Worm (Caenorhabditis elegans) whole organism, L1 larva: ENCODE results near the gene R03G8.6.

Source experiments
- C04F5.9 ChIP-seq: sonication (generic microtip); optimal IDR thresholded peaks from 2 replicates; lab custom pipeline; 2016; ENCODE audit warnings: missing genetic modification characterization, missing compliant biosample characterization
- C16A3.4 ChIP-seq: fragments of 150-350 bp; optimal IDR thresholded peaks from 2 replicates; lab custom pipeline; 2014; ENCODE audit warnings: missing biosample characterization, missing genetic modification characterization
- F16B12.6 ChIP-seq: fragments of 150-350 bp; optimal IDR thresholded peaks from 2 replicates; lab custom pipeline; 2014; ENCODE audit warnings: missing biosample characterization, missing genetic modification characterization
- Y116A8C.19 ChIP-seq: sonication (generic microtip); optimal IDR thresholded peaks from 2 replicates; lab custom pipeline; 2016; ENCODE audit warnings: missing compliant biosample characterization, missing genetic modification characterization, borderline replicate concordance
- aha-1 ChIP-seq: fragments of 150-350 bp; optimal IDR thresholded peaks from 2 replicates; lab custom pipeline; 2014; ENCODE audit warnings: missing biosample characterization, missing genetic modification characterization
- aly-2 ChIP-seq: fragments of 150-350 bp; optimal IDR thresholded peaks from 2 replicates; lab custom pipeline; 2014; ENCODE audit warnings: missing biosample characterization, missing genetic modification characterization
- blmp-1 ChIP-seq: fragments of 150-350 bp; optimal IDR thresholded peaks from 2 replicates; lab custom pipeline; 2014; ENCODE audit warnings: missing biosample characterization, missing genetic modification characterization
- ceh-88 ChIP-seq: fragments of 200-800 bp; sonication (Bioruptor generic); IDR thresholded peaks from 2 replicates; pipeline ENCODE4 v1.3.6; 2022; ENCODE audit warnings: missing genetic modification characterization, missing compliant biosample characterization
- ceh-90 ChIP-seq: sonication (generic microtip); optimal IDR thresholded peaks from 2 replicates; lab custom pipeline; 2016; ENCODE audit warnings: missing genetic modification characterization, missing compliant biosample characterization
- dsc-1 ChIP-seq: sonication (generic microtip); optimal IDR thresholded peaks from 2 replicates; lab custom pipeline; 2016; ENCODE audit warnings: mild to moderate bottlenecking, missing genetic modification characterization, missing compliant biosample characterization
- efl-1 ChIP-seq, 4 experiments: fragments of 150-350 bp; optimal IDR thresholded peaks in 3 of 4; peaks in 1 of 4; 1 replicate in 1 of 4; 2 replicates in 3 of 4; lab custom pipeline; 2014; ENCODE audit warnings: missing biosample characterization in 2 of 4, missing genetic modification characterization in 2 of 4, missing genetic modification reagents in 2 of 4
- efl-3 ChIP-seq: fragments of 200-800 bp; sonication (Bioruptor generic); optimal IDR thresholded peaks from 2 replicates; lab custom pipeline; 2018; ENCODE audit warnings: mild to moderate bottlenecking, missing genetic modification characterization, missing compliant biosample characterization
- egl-27 ChIP-seq, 2 experiments: fragments of 150-350 bp in 1 of 2; sonication (generic microtip); optimal IDR thresholded peaks; 3 replicates each; lab custom pipeline; 2017 to 2018; ENCODE audit warnings: missing biosample characterization in 2 of 2, missing genetic modification characterization in 2 of 2, missing genetic modification reagents in 2 of 2
- elt-2 ChIP-seq: sonication (generic microtip); optimal IDR thresholded peaks from 2 replicates; lab custom pipeline; 2016; ENCODE audit warnings: missing genetic modification characterization, mild to moderate bottlenecking, inconsistent platforms, missing compliant biosample characterization, missing genetic modification reagents
- fkh-10 ChIP-seq: sonication (generic microtip); optimal IDR thresholded peaks from 2 replicates; lab custom pipeline; 2017; ENCODE audit warnings: missing biosample characterization, missing genetic modification reagents, missing genetic modification characterization
- fkh-4 ChIP-seq: sonication (generic microtip); optimal IDR thresholded peaks from 2 replicates; lab custom pipeline; 2016; ENCODE audit warnings: missing compliant biosample characterization, missing genetic modification characterization, borderline replicate concordance
- fkh-8 ChIP-seq: sonication (generic microtip); optimal IDR thresholded peaks from 2 replicates; lab custom pipeline; 2016; ENCODE audit warnings: mild to moderate bottlenecking, missing genetic modification characterization, missing compliant biosample characterization
- fos-1 ChIP-seq: fragments of 150-350 bp; optimal IDR thresholded peaks from 2 replicates; lab custom pipeline; 2014; ENCODE audit warnings: missing biosample characterization, missing genetic modification characterization
- hlh-4 ChIP-seq: sonication (generic microtip); optimal IDR thresholded peaks from 2 replicates; lab custom pipeline; 2016; ENCODE audit warnings: mild to moderate bottlenecking, missing genetic modification characterization, missing compliant biosample characterization
- hpl-2 ChIP-seq: fragments of 150-350 bp; optimal IDR thresholded peaks from 2 replicates; lab custom pipeline; 2014; ENCODE audit warnings: missing biosample characterization, missing genetic modification reagents, missing genetic modification characterization
- jun-1 ChIP-seq: fragments of 150-350 bp; optimal IDR thresholded peaks from 2 replicates; lab custom pipeline; 2014; ENCODE audit warnings: missing biosample characterization, missing genetic modification reagents, missing genetic modification characterization
- lin-14 ChIP-seq: fragments of 200-800 bp; sonication (Bioruptor generic); optimal IDR thresholded peaks from 2 replicates; lab custom pipeline; 2018; ENCODE audit warnings: mild to moderate bottlenecking, missing genetic modification characterization, moderate library complexity, missing compliant biosample characterization
- lin-35 ChIP-seq, 2 experiments: fragments of 150-350 bp; optimal IDR thresholded peaks; 2 replicates each; lab custom pipeline; 2014; ENCODE audit warnings: missing biosample characterization in 2 of 2, missing genetic modification characterization in 2 of 2, missing genetic modification reagents in 2 of 2
- lir-3 ChIP-seq: sonication (generic microtip); optimal IDR thresholded peaks from 2 replicates; lab custom pipeline; 2016; ENCODE audit warnings: mild to moderate bottlenecking, missing genetic modification characterization, moderate library complexity, missing compliant biosample characterization; ENCODE audit not compliant: poor library complexity
- lsy-2 ChIP-seq, 2 experiments: fragments of 150-350 bp; optimal IDR thresholded peaks; 2 replicates each; lab custom pipeline; 2014; ENCODE audit warnings: missing biosample characterization in 2 of 2, missing genetic modification characterization in 2 of 2
- mab-9 ChIP-seq: fragments of 200-800 bp; sonication (Bioruptor generic); IDR thresholded peaks from 2 replicates; pipeline ENCODE4 v1.3.6; 2022; ENCODE audit warnings: missing genetic modification reagents, missing genetic modification characterization, missing compliant biosample characterization
- mdl-1 ChIP-seq, 2 experiments: fragments of 150-350 bp; optimal IDR thresholded peaks; 2 replicates each; lab custom pipeline; 2014 to 2017; ENCODE audit warnings: missing biosample characterization in 2 of 2, missing genetic modification characterization in 2 of 2, inconsistent platforms in 1 of 2
- nhr-11 ChIP-seq: fragments of 150-350 bp; optimal IDR thresholded peaks from 2 replicates; lab custom pipeline; 2014; ENCODE audit warnings: missing biosample characterization, missing genetic modification characterization
- nhr-12 ChIP-seq: sonication (generic microtip); optimal IDR thresholded peaks from 2 replicates; lab custom pipeline; 2017; ENCODE audit warnings: missing biosample characterization, missing genetic modification characterization
- nhr-20 ChIP-seq: sonication (generic microtip); optimal IDR thresholded peaks from 2 replicates; lab custom pipeline; 2016; ENCODE audit warnings: mild to moderate bottlenecking, missing genetic modification characterization, missing compliant biosample characterization
- nhr-71 ChIP-seq: sonication (generic microtip); optimal IDR thresholded peaks from 2 replicates; lab custom pipeline; 2016; ENCODE audit warnings: mild to moderate bottlenecking, missing genetic modification characterization, moderate library complexity, missing compliant biosample characterization
- nhr-85 ChIP-seq: sonication (generic microtip); peaks from one replicate; lab custom pipeline; 2016; ENCODE audit warnings: missing genetic modification characterization, inconsistent platforms, missing compliant biosample characterization
- nhr-90 ChIP-seq: sonication (generic microtip); optimal IDR thresholded peaks from 2 replicates; lab custom pipeline; 2016; ENCODE audit warnings: mild to moderate bottlenecking, missing genetic modification characterization, missing compliant biosample characterization; ENCODE audit not compliant: poor library complexity
- pax-3 ChIP-seq: fragments of 200-800 bp; sonication (Bioruptor generic); optimal IDR thresholded peaks from 2 replicates; lab custom pipeline; 2018; ENCODE audit warnings: mild to moderate bottlenecking, missing genetic modification characterization, moderate library complexity, missing compliant biosample characterization
- rnt-1 ChIP-seq: sonication (generic microtip); optimal IDR thresholded peaks from 2 replicates; lab custom pipeline; 2016; ENCODE audit warnings: mild to moderate bottlenecking, missing genetic modification characterization, moderate library complexity, missing compliant biosample characterization
- sox-4 ChIP-seq: sonication (generic microtip); optimal IDR thresholded peaks from 2 replicates; lab custom pipeline; 2016; ENCODE audit warnings: missing genetic modification characterization, missing compliant biosample characterization
- tbx-2 ChIP-seq: sonication (generic microtip); optimal IDR thresholded peaks from 2 replicates; lab custom pipeline; 2016; ENCODE audit warnings: missing genetic modification characterization, missing compliant biosample characterization
- tlp-1 ChIP-seq: fragments of 150-350 bp; optimal IDR thresholded peaks from 2 replicates; lab custom pipeline; 2014; ENCODE audit warnings: missing biosample characterization, missing genetic modification characterization
- unc-130 ChIP-seq: fragments of 150-350 bp; optimal IDR thresholded peaks from 2 replicates; lab custom pipeline; 2017; ENCODE audit warnings: missing biosample characterization, missing genetic modification characterization, inconsistent platforms
- vab-15 ChIP-seq: sonication (generic microtip); optimal IDR thresholded peaks from 2 replicates; lab custom pipeline; 2017; ENCODE audit warnings: missing genotype, mild to moderate bottlenecking, missing genetic modification characterization, missing compliant biosample characterization
- xbp-1 ChIP-seq: sonication (generic microtip); optimal IDR thresholded peaks from 2 replicates; lab custom pipeline; 2016; ENCODE audit warnings: missing genetic modification characterization, missing compliant biosample characterization
- zag-1 ChIP-seq: fragments of 150-350 bp; optimal IDR thresholded peaks from 2 replicates; lab custom pipeline; 2014; ENCODE audit warnings: missing biosample characterization, missing genetic modification characterization
- zip-4 ChIP-seq: fragments of 200-800 bp; sonication (Bioruptor generic); optimal IDR thresholded peaks from 2 replicates; lab custom pipeline; 2018; ENCODE audit warnings: mild to moderate bottlenecking, missing genetic modification characterization, moderate library complexity, missing compliant biosample characterization
- ztf-11 ChIP-seq, 2 experiments: sonication (generic microtip); optimal IDR thresholded peaks; 2 replicates each; lab custom pipeline; 2016 to 2017; ENCODE audit warnings: missing genetic modification characterization in 2 of 2, missing biosample characterization in 1 of 2, missing compliant biosample characterization in 1 of 2

R03G8.6 gene

DNA sequence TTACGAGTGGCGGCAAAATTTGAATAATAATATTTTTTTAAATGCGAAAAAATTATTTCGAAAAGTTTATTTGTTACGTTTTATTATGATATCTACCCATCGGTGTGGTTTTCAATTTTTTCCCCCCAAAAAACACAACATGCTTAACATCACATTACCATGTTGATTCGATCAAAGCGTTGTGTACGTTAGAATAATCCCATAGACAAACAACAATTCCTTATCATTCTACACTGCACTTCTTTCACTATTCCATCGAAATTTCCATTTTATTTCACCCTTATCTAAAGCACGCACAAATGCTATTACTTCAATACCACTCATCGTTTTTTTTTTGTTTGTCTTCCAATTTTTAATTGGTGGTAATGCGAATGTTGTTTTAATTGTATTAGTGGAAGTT is 40.3 kb downstream of the R03G8.6 start:
- TF ChIP-seq lin-14 (GFP tag; lab: Kevin White, UChicago) (peak; percentile 2), lin-35 (GFP tag; optimal IDR thresholded peaks at IDR 0.05; lab: Kevin White, UChicago) (peak in 1 of 2 experiments; percentile 36), rnt-1 (no peak), nhr-90 (peak; percentile 40), C04F5.9 (tag; lab: Kevin White, UChicago) (no peak), nhr-20 (tag; lab: Kevin White, UChicago) (no peak), elt-2 (tag; lab: Kevin White, UChicago) (peak; percentile 76), fos-1 (tag; lab: Kevin White, UChicago) (no peak), sox-4 (tag; lab: Kevin White, UChicago) (no peak)

DNA sequence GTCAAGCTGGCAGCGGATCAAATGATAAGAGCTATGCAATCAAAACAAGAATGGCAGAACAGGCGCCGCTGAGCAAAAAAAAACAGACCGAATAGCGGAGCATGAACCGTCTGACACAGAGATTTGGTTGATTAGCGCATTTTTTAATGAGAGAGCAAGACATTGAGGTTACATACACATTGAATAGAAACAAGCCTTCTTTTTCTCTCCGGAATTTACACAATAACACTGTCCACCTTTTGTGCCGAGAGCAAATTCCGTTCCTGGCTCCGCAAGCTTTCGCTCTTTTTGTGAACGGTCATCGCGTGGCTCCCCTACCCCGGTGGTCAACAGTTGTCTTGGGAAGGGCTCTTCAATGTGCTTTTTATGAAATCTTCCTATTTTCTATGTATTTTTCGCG is 44.8 kb downstream of the R03G8.6 start, which contains the start of gene K03A11.6:
Gene K03A11.6 (plus strand): TSS at position 301 of the 400 bp plus-strand sequence.
- TF ChIP-seq hpl-2 (no peak), nhr-12 (tag; lab: Kevin White, UChicago) (no peak), nhr-85 (no peak)

DNA sequence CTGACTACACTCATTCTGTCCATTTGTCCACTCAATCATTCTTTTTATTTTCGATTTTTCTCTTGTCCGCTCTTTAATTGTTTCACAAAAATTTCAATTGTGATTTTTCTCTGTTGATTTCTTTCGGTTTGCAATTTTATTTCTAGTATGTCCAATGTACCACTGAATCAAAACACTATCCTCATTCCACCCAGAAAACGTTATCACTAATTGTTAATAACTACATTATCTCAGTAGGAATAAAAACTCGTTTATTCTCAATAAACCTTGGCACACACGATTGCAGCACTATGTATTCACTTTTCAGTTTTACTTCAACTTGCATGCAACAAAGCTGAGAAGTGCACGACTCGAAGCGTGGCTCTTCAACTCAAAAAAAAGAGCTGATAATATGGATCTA is 48.9 kb downstream of the R03G8.6 start, which contains the start of gene K03A11.1:
Gene K03A11.1 (plus strand): TSS at position 301 of the 400 bp plus-strand sequence.
- TF ChIP-seq mdl-1 (tag; optimal IDR thresholded peaks at IDR 0.05; lab: Kevin White, UChicago) = no peak
- no peak for TF ChIP-seq Y116A8C.19
- no peak for TF ChIP-seq nhr-71 (tag; lab: Kevin White, UChicago)
- no peak for TF ChIP-seq ceh-90 (tag; lab: Kevin White, UChicago)
- no peak for TF ChIP-seq tlp-1 (tag; lab: Kevin White, UChicago)
- TF ChIP-seq egl-27 (tag; optimal IDR thresholded peaks at IDR 0.05; lab: Kevin White, UChicago) = no peak
- TF ChIP-seq lin-14 (GFP tag; lab: Kevin White, UChicago) = no peak
- TF ChIP-seq vab-15 (tag; lab: Kevin White, UChicago) = no peak
- TF ChIP-seq ztf-11 (tag; optimal IDR thresholded peaks at IDR 0.05; lab: Kevin White, UChicago) = no peak
- TF ChIP-seq elt-2 (tag; lab: Kevin White, UChicago) = no peak
- no peak for TF ChIP-seq efl-1 (optimal IDR thresholded peaks at IDR 0.05; lab: Kevin White, UChicago)
- TF ChIP-seq efl-1 (GFP tag; optimal IDR thresholded peaks at IDR 0.05 in 1 of 2; lab: Kevin White, UChicago) = no peak
- no peak for TF ChIP-seq jun-1 (tag; lab: Kevin White, UChicago)
- TF ChIP-seq aha-1 (tag; lab: Kevin White, UChicago) = no peak
- TF ChIP-seq blmp-1 (tag; lab: Kevin White, UChicago) = no peak
- no peak for TF ChIP-seq F16B12.6 (tag; lab: Kevin White, UChicago)
- no peak for TF ChIP-seq xbp-1
- TF ChIP-seq dsc-1 (tag; lab: Kevin White, UChicago) = no peak

- no peak for TF ChIP-seq ceh-88 (GFP tag; lab: Robert Waterston, UW)
- no peak for TF ChIP-seq fkh-10
- no peak for TF ChIP-seq pax-3 (tag; lab: Kevin White, UChicago)
- TF ChIP-seq tbx-2 (tag; lab: Kevin White, UChicago) = no peak
- TF ChIP-seq nhr-20 (tag; lab: Kevin White, UChicago) = no peak
- no peak for TF ChIP-seq nhr-11 (tag; lab: Kevin White, UChicago)
- no peak for TF ChIP-seq unc-130
- TF ChIP-seq fkh-4 (tag; lab: Kevin White, UChicago) = no peak
- TF ChIP-seq Y116A8C.19 = no peak
- TF ChIP-seq, all 84 proteins: peak for 0
These were observed 52.1 kb downstream of the R03G8.6 start, which contains the start of gene C53C7.3 for ce11 chrX:13048258-13048657. Gene C53C7.3, plus strand, starts transcription at chrX:13048558.

DNA sequence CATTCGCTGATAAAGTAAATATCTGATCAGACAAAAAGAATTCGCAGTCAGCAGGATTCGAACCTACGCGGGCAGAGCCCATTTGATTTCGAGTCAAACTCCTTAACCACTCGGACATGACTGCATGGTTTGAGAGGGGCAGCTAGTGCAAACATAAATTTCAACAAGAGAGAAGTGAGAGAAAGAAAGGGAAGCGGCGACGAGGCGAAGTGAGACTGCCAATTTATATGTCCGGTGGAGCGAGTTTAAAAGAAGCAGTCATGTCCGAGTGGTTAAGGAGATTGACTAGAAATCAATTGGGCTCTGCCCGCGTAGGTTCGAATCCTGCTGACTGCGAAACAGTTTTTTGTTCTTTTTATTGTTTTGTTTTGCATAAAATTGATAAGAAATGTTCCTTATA is 54.0 kb downstream of the R03G8.6 start:
- TF ChIP-seq fkh-8 (peak; percentile 86), nhr-90 (peak; percentile 92), lsy-2 (tag; optimal IDR thresholded peaks at IDR 0.05; lab: Kevin White, UChicago) (peak; percentile 72 to 73), C16A3.4 (tag; lab: Kevin White, UChicago) (peak; percentile 84), lir-3 (tag; lab: Kevin White, UChicago) (peak; percentile 71), fkh-4 (tag; lab: Kevin White, UChicago) (peak; percentile 27), efl-1 (optimal IDR thresholded peaks at IDR 0.05; lab: Kevin White, UChicago) (peak; percentile 49 to 55), efl-1 (GFP tag; optimal IDR thresholded peaks at IDR 0.05 in 1 of 2; lab: Kevin White, UChicago) (peak; percentile 18 to 95), rnt-1 (peak; percentile 82), aly-2 (tag; lab: Kevin White, UChicago) (peak; percentile 90), zip-4 (GFP tag; lab: Kevin White, UChicago) (peak; percentile 76), mab-9 (GFP tag; lab: Robert Waterston, UW) (peak; percentile 87), zag-1 (tag; lab: Kevin White, UChicago) (peak; percentile 13), egl-27 (tag; optimal IDR thresholded peaks at IDR 0.05; lab: Kevin White, UChicago) (peak in 1 of 2 experiments; percentile 21), efl-3 (GFP tag; lab: Kevin White, UChicago) (peak; percentile 58), tbx-2 (tag; lab: Kevin White, UChicago) (peak; percentile 90), hlh-4 (tag; lab: Kevin White, UChicago) (peak; percentile 3), nhr-85 (peak; percentile 83)
